Worm (Caenorhabditis elegans): ENCODE data around the gene oac-4.
A peak's percentile ranks its signal among the peaks of the same experiment; 100 is the strongest.
"Not testable (repeated sequence)": the region's sequence is repeated elsewhere in the genome, so short reads cannot be mapped to it uniquely, and the experiment has no call there.

The oac-4 gene

ce11 chrII:3829623-3830022 lies 6.2 kb downstream of the oac-4 start:
- TF ChIP-seq dao-5 (tag; optimal IDR thresholded peaks at IDR 0.05) (no peak), W03F9.2 (tag; optimal IDR thresholded peaks at IDR 0.05) (no peak), him-1 (tag; optimal IDR thresholded peaks at IDR 0.05) (no peak)

- TF ChIP-seq him-1 (tag; optimal IDR thresholded peaks at IDR 0.05) (no peak), dao-5 (tag; optimal IDR thresholded peaks at IDR 0.05) (no peak), W03F9.2 (tag; optimal IDR thresholded peaks at IDR 0.05) (no peak)
Observed at ce11 chrII:3827801-3828200, 8.0 kb downstream of the oac-4 start, which contains the start of gene F54D10.8. TSS of gene F54D10.8 (minus strand) at chrII:3827901.

- TF ChIP-seq W03F9.2 (tag; optimal IDR thresholded peaks at IDR 0.05) = no peak
- no peak for TF ChIP-seq him-1 (tag; optimal IDR thresholded peaks at IDR 0.05)
- no peak for TF ChIP-seq dao-5 (tag; optimal IDR thresholded peaks at IDR 0.05)
Observed at ce11 chrII:3823855-3824254, 12.0 kb downstream of the oac-4 start, which contains the start of gene skr-15. TSS of gene skr-15 (plus strand) at chrII:3824155.

DNA sequence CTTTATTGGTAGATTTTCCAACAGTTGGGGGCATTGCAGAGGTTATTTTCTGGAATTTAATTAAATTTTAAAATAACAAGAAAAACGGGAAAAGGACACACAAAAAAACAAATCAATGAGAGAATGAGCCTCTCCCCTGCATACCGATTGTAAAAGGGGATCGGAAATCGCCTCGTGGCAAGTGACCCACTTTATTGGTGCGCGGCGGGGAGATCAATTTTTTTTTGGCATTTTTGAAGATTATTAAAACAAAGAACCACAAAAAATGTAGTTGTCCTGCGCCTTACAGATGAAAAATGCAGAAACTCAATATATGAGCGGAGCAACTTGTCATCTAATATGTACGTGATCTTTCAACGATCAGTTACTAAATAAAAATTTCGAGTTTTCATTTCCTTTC lies 14.6 kb downstream of the oac-4 start, which contains the start of gene F54D10.7:
TSS of gene F54D10.7 (minus strand) at position 49 of the 400 bp plus-strand sequence.
- TF ChIP-seq W03F9.2 (tag; optimal IDR thresholded peaks at IDR 0.05) (no peak), dao-5 (tag; optimal IDR thresholded peaks at IDR 0.05) (no peak), him-1 (tag; optimal IDR thresholded peaks at IDR 0.05) (no peak)

- not testable (repeated sequence) for TF ChIP-seq dao-5, W03F9.2, him-1 (tag; optimal IDR thresholded peaks at IDR 0.05)
Observed at ce11 chrII:3816251-3816849, 19.5 kb downstream of the oac-4 start, which contains the start of gene fbxa-24. TSS of gene fbxa-24 (plus strand) at chrII:3816526.

- TF ChIP-seq him-1 (tag; optimal IDR thresholded peaks at IDR 0.05) (no peak), W03F9.2 (tag; optimal IDR thresholded peaks at IDR 0.05) (no peak), dao-5 (tag; optimal IDR thresholded peaks at IDR 0.05) (no peak)
Observed at ce11 chrII:3815445-3816208, 20.2 kb downstream of the oac-4 start.

- TF ChIP-seq dao-5 (tag; optimal IDR thresholded peaks at IDR 0.05) = no peak
- TF ChIP-seq him-1 (tag; optimal IDR thresholded peaks at IDR 0.05) = no peak
- no peak for TF ChIP-seq W03F9.2 (tag; optimal IDR thresholded peaks at IDR 0.05)
Observed at ce11 chrII:3811816-3812332, 23.9 kb downstream of the oac-4 start, which contains the start of gene lido-15. TSS of gene lido-15 (plus strand) at chrII:3812282.

- TF ChIP-seq W03F9.2 (tag; optimal IDR thresholded peaks at IDR 0.05) = no peak
- no peak for TF ChIP-seq dao-5 (tag; optimal IDR thresholded peaks at IDR 0.05)
- no peak for TF ChIP-seq him-1 (tag; optimal IDR thresholded peaks at IDR 0.05)
Observed at ce11 chrII:3810550-3810949, 25.3 kb downstream of the oac-4 start.

ce11 chrII:3808643-3809042 lies 27.2 kb downstream of the oac-4 start:
- TF ChIP-seq dao-5 (tag; optimal IDR thresholded peaks at IDR 0.05) (no peak), W03F9.2 (tag; optimal IDR thresholded peaks at IDR 0.05) (no peak), him-1 (tag; optimal IDR thresholded peaks at IDR 0.05) (no peak)

DNA sequence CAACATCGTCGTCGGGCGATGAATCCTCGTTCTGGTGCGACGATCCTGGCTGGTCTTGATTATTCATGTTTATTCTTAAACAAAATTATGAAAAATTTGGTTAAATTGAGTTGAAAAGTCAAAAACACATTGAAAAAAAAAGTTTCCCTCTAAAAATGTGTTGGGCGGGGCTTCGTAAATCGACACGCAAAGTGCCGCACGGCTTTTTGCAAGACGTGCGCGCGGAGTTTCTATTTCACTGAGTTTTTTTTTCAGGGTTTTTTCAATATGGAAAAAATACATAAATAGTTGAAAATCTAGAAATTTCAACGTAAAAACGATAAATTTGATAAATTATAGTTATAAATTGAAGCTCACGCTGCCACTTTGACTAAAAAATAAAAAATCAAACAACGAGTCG lies 27.7 kb downstream of the oac-4 start, which contains the start of gene F54D10.5:
TSS of gene F54D10.5 (minus strand) at position 74 of the 400 bp plus-strand sequence.
- TF ChIP-seq dao-5 (tag; optimal IDR thresholded peaks at IDR 0.05) (no peak), W03F9.2 (tag; optimal IDR thresholded peaks at IDR 0.05) (peak; percentile 83), him-1 (tag; optimal IDR thresholded peaks at IDR 0.05) (no peak)

ce11 chrII:3806964-3807363 lies 28.9 kb downstream of the oac-4 start, which contains the start of gene F54D10.4:
TSS of gene F54D10.4 (minus strand) at chrII:3807064.
- TF ChIP-seq dao-5 (tag; optimal IDR thresholded peaks at IDR 0.05) (no peak), W03F9.2 (tag; optimal IDR thresholded peaks at IDR 0.05) (no peak), him-1 (tag; optimal IDR thresholded peaks at IDR 0.05) (no peak)

- no peak for TF ChIP-seq W03F9.2 (tag; optimal IDR thresholded peaks at IDR 0.05)
- TF ChIP-seq dao-5 (tag; optimal IDR thresholded peaks at IDR 0.05) = no peak
- no peak for TF ChIP-seq him-1 (tag; optimal IDR thresholded peaks at IDR 0.05)
Observed at ce11 chrII:3805518-3805917, 30.3 kb downstream of the oac-4 start.

- TF ChIP-seq dao-5 (tag; optimal IDR thresholded peaks at IDR 0.05) = no peak
- no peak for TF ChIP-seq him-1 (tag; optimal IDR thresholded peaks at IDR 0.05)
- TF ChIP-seq W03F9.2 (tag; optimal IDR thresholded peaks at IDR 0.05) = no peak
Observed at ce11 chrII:3803219-3803618, 32.6 kb downstream of the oac-4 start, which contains the start of gene ins-32. TSS of gene ins-32 (minus strand) at chrII:3803319.

DNA sequence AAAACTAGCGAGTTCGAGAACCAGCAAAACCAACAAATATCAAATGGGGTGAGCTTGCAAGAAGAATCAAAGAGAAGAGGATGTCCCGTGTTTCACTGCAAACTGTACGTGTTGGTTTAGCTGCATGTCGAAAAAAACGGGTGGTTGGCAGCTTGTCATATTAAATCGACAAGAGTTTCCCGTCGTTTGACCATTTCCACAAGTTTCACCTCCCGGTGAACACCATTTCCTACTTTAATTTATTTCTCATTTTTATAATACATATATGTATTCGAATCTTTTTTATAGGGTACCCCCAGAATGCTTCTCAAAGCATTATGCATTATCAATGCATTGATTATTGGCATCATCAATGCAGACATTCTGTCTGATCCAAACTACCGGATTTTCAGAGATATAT lies 40.5 kb downstream of the oac-4 start, which contains the start of gene Y8A9A.2:
TSS of gene Y8A9A.2 (plus strand) at position 301 of the 400 bp plus-strand sequence.
- TF ChIP-seq dao-5 (tag; optimal IDR thresholded peaks at IDR 0.05) = no peak
